Fruit fly (Drosophila melanogaster) whole organism, embryonic: ENCODE results near the gene CG7387.

Source experiments
- Atf6 ChIP-seq: fragments of 200-800 bp; sonication (Bioruptor generic); IDR thresholded peaks from 2 replicates; pipeline ENCODE4 v1.3.6; 2022; ENCODE audit warnings: missing biosample characterization, missing genetic modification characterization
- Awh ChIP-seq: fragments of 200-800 bp; sonication (Bioruptor generic); IDR thresholded peaks from 2 replicates; pipeline ENCODE4, ENCODE4 v1.3.6; 2022; ENCODE audit warnings: missing biosample characterization, missing genetic modification characterization
- BtbVII ChIP-seq: fragments of 200-800 bp; sonication (Bioruptor generic); optimal IDR thresholded peaks from 3 replicates; lab custom pipeline; 2017; ENCODE audit warnings: missing biosample characterization, mild to moderate bottlenecking, missing genetic modification characterization
- CG10209 ChIP-seq: fragments of 200-800 bp; sonication (Bioruptor generic); optimal IDR thresholded peaks from 3 replicates; lab custom pipeline; 2017; ENCODE audit warnings: missing biosample characterization, mild to moderate bottlenecking, missing genetic modification characterization, missing genetic modification reagents
- CG10267 ChIP-seq: fragments of 200-800 bp; sonication (Bioruptor generic); optimal IDR thresholded peaks from 2 replicates; lab custom pipeline; 2018; ENCODE audit warnings: missing biosample characterization, mild to moderate bottlenecking, missing genetic modification characterization, moderate library complexity
- CG10979 ChIP-seq: fragments of 200-800 bp; sonication (Bioruptor generic); optimal IDR thresholded peaks from 2 replicates; lab custom pipeline; 2018; ENCODE audit warnings: missing biosample characterization, mild to moderate bottlenecking, missing genetic modification characterization, moderate library complexity
- CG11093 ChIP-seq: fragments of 200-800 bp; sonication (Bioruptor generic); IDR thresholded peaks from 3 replicates; pipeline ENCODE4 v1.3.6; 2022; ENCODE audit warnings: missing biosample characterization, missing genetic modification characterization
- CG12942 ChIP-seq: fragments of 200-800 bp; sonication (Bioruptor generic); optimal IDR thresholded peaks from 3 replicates; lab custom pipeline; 2016; ENCODE audit warnings: missing biosample characterization, missing genetic modification characterization
- CG13287 ChIP-seq: fragments of 200-800 bp; sonication (Bioruptor generic); IDR thresholded peaks from 2 replicates; pipeline ENCODE4 v1.3.6; 2022; ENCODE audit warnings: missing biosample characterization, missing genetic modification characterization; ENCODE audit not compliant: partially characterized antibody
- CG13894 ChIP-seq: fragments of 200-800 bp; sonication (Bioruptor generic); optimal IDR thresholded peaks from 3 replicates; lab custom pipeline; 2018; ENCODE audit warnings: missing biosample characterization, mild to moderate bottlenecking, missing genetic modification characterization, moderate library complexity
- CG14667 ChIP-seq: fragments of 200-800 bp; sonication (Bioruptor generic); IDR thresholded peaks from 2 replicates; pipeline ENCODE4 v1.3.6; 2022; ENCODE audit warnings: missing biosample characterization, missing genetic modification characterization
- CG16813 ChIP-seq: fragments of 200-800 bp; sonication (Bioruptor generic); IDR thresholded peaks from 3 replicates; pipeline ENCODE4 v1.3.6; 2022; ENCODE audit warnings: missing biosample characterization, missing genetic modification characterization; ENCODE audit not compliant: partially characterized antibody
- CG2889 ChIP-seq: fragments of 200-800 bp; sonication (Bioruptor generic); IDR thresholded peaks from 3 replicates; pipeline ENCODE4 v1.3.6; 2022; ENCODE audit warnings: missing biosample characterization, missing genetic modification characterization
- CG30020 ChIP-seq: fragments of 200-800 bp; optimal IDR thresholded peaks from 2 replicates; lab custom pipeline; 2019; ENCODE audit warnings: missing biosample characterization, mild to moderate bottlenecking, missing genetic modification characterization, moderate library complexity
- CG8944 ChIP-seq: fragments of 200-800 bp; sonication (Bioruptor generic); optimal IDR thresholded peaks from 3 replicates; lab custom pipeline; 2016; ENCODE audit warnings: missing biosample characterization, missing genetic modification characterization
- CG9727 ChIP-seq: fragments of 200-800 bp; sonication (Bioruptor generic); optimal IDR thresholded peaks from 3 replicates; lab custom pipeline; 2017; ENCODE audit warnings: missing biosample characterization, mild to moderate bottlenecking, missing genetic modification characterization
- CG9932 ChIP-seq: fragments of 200-800 bp; sonication (Bioruptor generic); IDR thresholded peaks from 2 replicates; pipeline ENCODE4 v1.3.6; 2022; ENCODE audit warnings: missing biosample characterization, missing genetic modification characterization
- Camta ChIP-seq: fragments of 200-800 bp; sonication (Bioruptor generic); optimal IDR thresholded peaks from 2 replicates; lab custom pipeline; 2016; ENCODE audit warnings: missing biosample characterization, missing genetic modification characterization
- CkIIα-i1 ChIP-seq: fragments of 200-800 bp; sonication (Bioruptor generic); IDR thresholded peaks from 2 replicates; pipeline ENCODE4 v1.3.6; 2022; ENCODE audit warnings: missing biosample characterization, missing genetic modification characterization
- D19A ChIP-seq: fragments of 200-800 bp; optimal IDR thresholded peaks from 3 replicates; lab custom pipeline; 2019; ENCODE audit warnings: missing biosample characterization, mild to moderate bottlenecking, missing genetic modification characterization, moderate library complexity
- Doc2 ChIP-seq: fragments of 200-800 bp; sonication (Bioruptor generic); IDR thresholded peaks from 2 replicates; pipeline ENCODE4 v1.3.6; 2022; ENCODE audit warnings: missing biosample characterization, missing genetic modification characterization
- Dp ChIP-seq: fragments of 200-800 bp; sonication (Bioruptor generic); optimal IDR thresholded peaks from 2 replicates; lab custom pipeline; 2018; ENCODE audit warnings: missing biosample characterization, mild to moderate bottlenecking, missing genetic modification characterization, moderate library complexity
- Ets65A ChIP-seq: fragments of 200-800 bp; sonication (Bioruptor generic); peaks from one replicate; lab custom pipeline; 2016; ENCODE audit warnings: missing biosample characterization, missing genetic modification characterization
- H2.0 ChIP-seq: fragments of 200-800 bp; sonication (Bioruptor generic); IDR thresholded peaks from 2 replicates; pipeline ENCODE4 v1.3.6; 2022; ENCODE audit warnings: missing biosample characterization, missing genetic modification characterization
- HHEX ChIP-seq: fragments of 200-800 bp; sonication (Bioruptor generic); optimal IDR thresholded peaks from 3 replicates; lab custom pipeline; 2017; ENCODE audit warnings: missing biosample characterization, mild to moderate bottlenecking, missing genetic modification characterization, missing genetic modification reagents
- MESR4 ChIP-seq: fragments of 200-800 bp; sonication (Bioruptor generic); optimal IDR thresholded peaks from 2 replicates; lab custom pipeline; 2018; ENCODE audit warnings: missing biosample characterization, mild to moderate bottlenecking, missing genetic modification characterization, moderate library complexity
- Optix ChIP-seq: fragments of 200-800 bp; sonication (Bioruptor generic); IDR thresholded peaks from 3 replicates; pipeline ENCODE4 v1.3.6; 2022; ENCODE audit warnings: missing biosample characterization, missing genetic modification characterization
- Rx ChIP-seq: fragments of 200-800 bp; sonication (Bioruptor generic); IDR thresholded peaks from 2 replicates; pipeline ENCODE4 v1.3.6; 2022; ENCODE audit warnings: missing biosample characterization, missing genetic modification characterization
- Scr ChIP-seq: fragments of 200-800 bp; sonication (Bioruptor generic); IDR thresholded peaks from 2 replicates; pipeline ENCODE4 v1.3.6; 2022; ENCODE audit warnings: missing biosample characterization, missing genetic modification characterization; ENCODE audit not compliant: partially characterized antibody
- Vsx1 ChIP-seq: fragments of 200-800 bp; sonication (Bioruptor generic); optimal IDR thresholded peaks from 2 replicates; lab custom pipeline; 2017; ENCODE audit warnings: missing biosample characterization, mild to moderate bottlenecking, missing genetic modification characterization, missing genetic modification reagents
- amos ChIP-seq: fragments of 200-800 bp; sonication (Bioruptor generic); IDR thresholded peaks from 2 replicates; pipeline ENCODE4 v1.3.6; 2022; ENCODE audit warnings: missing biosample characterization, missing genetic modification characterization; ENCODE audit not compliant: partially characterized antibody
- bowl ChIP-seq: fragments of 200-800 bp; sonication (Bioruptor generic); IDR thresholded peaks from 2 replicates; pipeline ENCODE4 v1.3.6; 2022; ENCODE audit warnings: missing biosample characterization, missing genetic modification characterization
- bsh ChIP-seq, 2 experiments: fragments of 200-800 bp; sonication (Bioruptor generic); optimal IDR thresholded peaks; 2 replicates each; lab custom pipeline; 2017 to 2018; ENCODE audit warnings: mild to moderate bottlenecking in 2 of 2, missing biosample characterization in 2 of 2, missing genetic modification characterization in 2 of 2, moderate library complexity in 1 of 2
- btn ChIP-seq: fragments of 200-800 bp; sonication (Bioruptor generic); optimal IDR thresholded peaks from 2 replicates; lab custom pipeline; 2016; ENCODE audit warnings: missing biosample characterization, missing genetic modification characterization
- chinmo ChIP-seq: fragments of 200-800 bp; sonication (Bioruptor generic); IDR thresholded peaks from 4 replicates; pipeline ENCODE4 v1.3.6; 2022; ENCODE audit warnings: missing biosample characterization, missing genetic modification characterization; ENCODE audit not compliant: partially characterized antibody
- disco-r ChIP-seq: fragments of 200-800 bp; sonication (Bioruptor generic); optimal IDR thresholded peaks from 2 replicates; lab custom pipeline; 2016; ENCODE audit warnings: missing biosample characterization, missing genetic modification characterization
- dysf ChIP-seq: fragments of 200-800 bp; sonication (Bioruptor generic); IDR thresholded peaks from 3 replicates; pipeline ENCODE4 v1.3.6; 2022; ENCODE audit warnings: missing biosample characterization, missing genetic modification characterization
- ems ChIP-seq: fragments of 200-800 bp; sonication (Bioruptor generic); optimal IDR thresholded peaks from 3 replicates; lab custom pipeline; 2016; ENCODE audit warnings: missing biosample characterization, missing genetic modification characterization
- ewg ChIP-seq: fragments of 200-800 bp; sonication (Bioruptor generic); optimal IDR thresholded peaks from 3 replicates; lab custom pipeline; 2017; ENCODE audit warnings: mild to moderate bottlenecking, missing biosample characterization, missing genetic modification reagents, missing genetic modification characterization
- fru ChIP-seq: fragments of >200 bp; optimal IDR thresholded peaks from 2 replicates; lab custom pipeline; 2017
- ftz-f1 ChIP-seq: fragments of 200-800 bp; sonication (Bioruptor generic); optimal IDR thresholded peaks from 2 replicates; lab custom pipeline; 2016; ENCODE audit warnings: missing biosample characterization, missing genetic modification characterization
- gfzf ChIP-seq: fragments of 200-800 bp; sonication (Bioruptor generic); optimal IDR thresholded peaks from 2 replicates; lab custom pipeline; 2016; ENCODE audit warnings: missing biosample characterization, mild to moderate bottlenecking, missing genetic modification characterization, moderate library complexity
- gro ChIP-seq: fragments of 200-800 bp; sonication (Bioruptor generic); optimal IDR thresholded peaks from 2 replicates; lab custom pipeline; 2016; ENCODE audit warnings: missing biosample characterization, missing genetic modification characterization
- pzg ChIP-seq: fragments of 200-800 bp; sonication (Bioruptor generic); optimal IDR thresholded peaks from 3 replicates; lab custom pipeline; 2018; ENCODE audit warnings: missing biosample characterization, mild to moderate bottlenecking, missing genetic modification characterization, moderate library complexity
- ro ChIP-seq: fragments of 200-800 bp; sonication (Bioruptor generic); IDR thresholded peaks from 2 replicates; pipeline ENCODE4 v1.3.6; 2022; ENCODE audit warnings: missing biosample characterization, missing genetic modification characterization
- sna ChIP-seq: fragments of 200-800 bp; sonication (Bioruptor generic); IDR thresholded peaks from 2 replicates; pipeline ENCODE4 v1.3.6; 2022; ENCODE audit warnings: missing biosample characterization, missing genetic modification characterization; ENCODE audit not compliant: partially characterized antibody
- ssp ChIP-seq: fragments of 200-800 bp; sonication (Bioruptor generic); IDR thresholded peaks from 2 replicates; pipeline ENCODE4 v1.3.6; 2022; ENCODE audit warnings: missing biosample characterization, missing genetic modification characterization
- stc ChIP-seq: fragments of 200-800 bp; sonication (Bioruptor generic); IDR thresholded peaks from 2 replicates; pipeline ENCODE4 v1.3.6; 2022; ENCODE audit warnings: missing biosample characterization, missing genetic modification characterization
- vfl ChIP-seq: fragments of 200-800 bp; sonication (Bioruptor generic); optimal IDR thresholded peaks from 2 replicates; lab custom pipeline; 2016; ENCODE audit warnings: missing biosample characterization, missing genetic modification characterization

Gene CG7387

dm6 chr3L:8177795-8178564 is 14.9 kb downstream of the CG7387 start, which contains the start of gene Nmt:
Nmt (minus strand) TSS chr3L:8178429.
- TF ChIP-seq CG13287 (GFP tag; lab: Robert Waterston, UW) (peak; percentile 83), ftz-f1 (GFP tag; lab: Kevin White, UChicago) (no peak), bsh (GFP tag; optimal IDR thresholded peaks at IDR 0.05; lab: Kevin White, UChicago) (peak in 1 of 2 experiments; percentile 43), ewg (GFP tag; lab: Kevin White, UChicago) (no peak), chinmo (GFP tag; lab: Robert Waterston, UW) (peak; percentile 78; the same call in 3 of the 4 replicates), CG16813 (GFP tag; lab: Robert Waterston, UW) (peak; percentile 82), Rx (GFP tag; lab: Robert Waterston, UW) (peak; percentile 55; the same call in 1 of the 2 replicates), gro (GFP tag; lab: Kevin White, UChicago) (no peak), Ets65A (GFP tag; lab: Kevin White, UChicago) (peak; percentile 90), Dp (GFP tag; lab: Kevin White, UChicago) (peak; percentile 79), ro (GFP tag; lab: Robert Waterston, UW) (no peak), btn (GFP tag; lab: Kevin White, UChicago) (no peak), sna (GFP tag; lab: Robert Waterston, UW) (peak; percentile 75), gfzf (GFP tag; lab: Kevin White, UChicago) (peak; percentile 80), CG8944 (GFP tag; lab: Kevin White, UChicago) (no peak), CG2889 (GFP tag; lab: Robert Waterston, UW) (0 out of 3 replicates have a peak, but pooled peaks have one; percentile 33), Vsx1 (GFP tag; lab: Kevin White, UChicago) (no peak), CG10267 (peak; percentile 24), fru (lab: Kevin White, UChicago) (no peak), BtbVII (GFP tag; lab: Kevin White, UChicago) (no peak), CG11093 (GFP tag; lab: Robert Waterston, UW) (0 out of 3 replicates have a peak, but pooled peaks have one; percentile 11), CG10979 (tag; lab: Kevin White, UChicago) (no peak), Awh (GFP tag; lab: Robert Waterston, UW) (no peak), Scr (peak; percentile 75), HHEX (GFP tag; lab: Kevin White, UChicago) (no peak), amos (GFP tag; lab: Robert Waterston, UW) (peak; percentile 85), CG10209 (GFP tag; lab: Kevin White, UChicago) (peak; percentile 36), stc (GFP tag; lab: Robert Waterston, UW) (no peak), Doc2 (GFP tag; lab: Robert Waterston, UW) (no peak), CG12942 (GFP tag; lab: Kevin White, UChicago) (peak; percentile 14), CG9727 (GFP tag; lab: Kevin White, UChicago) (peak; percentile 12), CG13894 (no peak), CkIIα-i1 (GFP tag; lab: Robert Waterston, UW) (no peak), Optix (GFP tag; lab: Robert Waterston, UW) (no peak), MESR4 (peak; percentile 45), H2.0 (GFP tag; lab: Robert Waterston, UW) (peak; percentile 64; the same call in 1 of the 2 replicates), vfl (GFP tag; lab: Kevin White, UChicago) (no peak), disco-r (GFP tag; lab: Kevin White, UChicago) (no peak), CG30020 (no peak), CG14667 (GFP tag; lab: Robert Waterston, UW) (peak; percentile 36; the same call in 1 of the 2 replicates), ems (GFP tag; lab: Kevin White, UChicago) (no peak), bowl (GFP tag; lab: Robert Waterston, UW) (no peak), CG9932 (peak; percentile 72), Camta (GFP tag; lab: Kevin White, UChicago) (no peak), Atf6 (GFP tag; lab: Robert Waterston, UW) (peak; percentile 48; the same call in 1 of the 2 replicates), ssp (GFP tag; lab: Robert Waterston, UW) (no peak), dysf (GFP tag; lab: Robert Waterston, UW) (no peak), D19A (tag; lab: Kevin White, UChicago) (no peak), pzg (GFP tag; lab: Kevin White, UChicago) (peak; percentile 77)
